Worm (Caenorhabditis elegans): ENCODE measurements around the gene F11G11.5.
A peak's percentile ranks its signal among the peaks of the same experiment; 100 is the strongest.

F11G11.5 gene

ce11 chrII:4856113-4856512 lies 1.6 kb upstream of the F11G11.5 start (continued):
- no peak for TF ChIP-seq aly-2 (tag; optimal IDR thresholded peaks at IDR 0.05)
- TF ChIP-seq pax-3 (tag; optimal IDR thresholded peaks at IDR 0.05): peak; percentile 38
- no peak for TF ChIP-seq nhr-12 (tag; optimal IDR thresholded peaks at IDR 0.05)
- TF ChIP-seq ces-1 (GFP tag; optimal IDR thresholded peaks at IDR 0.05): no peak
- TF ChIP-seq C16A3.4 (tag; optimal IDR thresholded peaks at IDR 0.05): no peak
- no peak for TF ChIP-seq nhr-19 (GFP tag; conservative IDR thresholded peaks at IDR 0.05)
- peak; percentile 26 for TF ChIP-seq sox-4 (tag; optimal IDR thresholded peaks at IDR 0.05)
- no peak for TF ChIP-seq mef-2 (tag; optimal IDR thresholded peaks at IDR 0.05)
- TF ChIP-seq lin-14 (GFP tag; optimal IDR thresholded peaks at IDR 0.05): peak; percentile 52
- peak; percentile 30 for TF ChIP-seq snu-23 (GFP tag; optimal IDR thresholded peaks at IDR 0.05)
- TF ChIP-seq nhr-76 (tag; optimal IDR thresholded peaks at IDR 0.05): no peak
- TF ChIP-seq sup-37 (GFP tag; optimal IDR thresholded peaks at IDR 0.05): no peak
- TF ChIP-seq aha-1 (tag; optimal IDR thresholded peaks at IDR 0.05): no peak
- no peak for TF ChIP-seq hlh-17 (GFP tag; optimal IDR thresholded peaks at IDR 0.05; ENCODE audit: borderline replicate concordance)
- TF ChIP-seq sptf-1 (tag; optimal IDR thresholded peaks at IDR 0.05): no peak
- TF ChIP-seq zag-1 (tag; optimal IDR thresholded peaks at IDR 0.05): no peak
- TF ChIP-seq nhr-11 (tag; optimal IDR thresholded peaks at IDR 0.05): no peak
- no peak for TF ChIP-seq pqm-1 (tag; optimal IDR thresholded peaks at IDR 0.05)
- no peak for TF ChIP-seq efl-3 (GFP tag; optimal IDR thresholded peaks at IDR 0.05)
- no peak for TF ChIP-seq fkh-4 (tag; optimal IDR thresholded peaks at IDR 0.05; ENCODE audit: borderline replicate concordance)
- TF ChIP-seq ceh-63 (GFP tag; optimal IDR thresholded peaks at IDR 0.05): no peak
- no peak for TF ChIP-seq isw-1 (GFP tag; IDR thresholded peaks at IDR 0.05)
- TF ChIP-seq ceh-88 (GFP tag; IDR thresholded peaks at IDR 0.05): no peak
- TF ChIP-seq lsy-2 (tag; optimal IDR thresholded peaks at IDR 0.05): peak in 1 of 2 experiments; percentile 34
- no peak for TF ChIP-seq nhr-237 (tag; optimal IDR thresholded peaks at IDR 0.05)
- no peak for TF ChIP-seq ama-1 (optimal IDR thresholded peaks at IDR 0.05)
- TF ChIP-seq ztf-4 (tag; optimal IDR thresholded peaks at IDR 0.05): no peak
- no peak for TF ChIP-seq pag-3 (tag; optimal IDR thresholded peaks at IDR 0.05; ENCODE audit: borderline replicate concordance, insufficient read depth)
- TF ChIP-seq hpl-2 (GFP tag; optimal IDR thresholded peaks at IDR 0.05): no peak
- TF ChIP-seq unc-98 (GFP tag; IDR thresholded peaks at IDR 0.05): no peak
- no peak for TF ChIP-seq mab-9 (GFP tag; IDR thresholded peaks at IDR 0.05)
- TF ChIP-seq F16B12.6 (tag; optimal IDR thresholded peaks at IDR 0.05): no peak
- TF ChIP-seq unc-62 (GFP tag; optimal IDR thresholded peaks at IDR 0.05): no peak
- no peak for TF ChIP-seq egl-13 (tag; optimal IDR thresholded peaks at IDR 0.05)
- no peak for TF ChIP-seq lin-39 (tag; optimal IDR thresholded peaks at IDR 0.05)
- peak; percentile 1 to 41 (median 7) for TF ChIP-seq dpl-1 (GFP tag; optimal IDR thresholded peaks at IDR 0.05)
- no peak for TF ChIP-seq lin-15B (tag; optimal IDR thresholded peaks at IDR 0.05)
- no peak for TF ChIP-seq ets-5 (GFP tag; IDR thresholded peaks at IDR 0.05)
- TF ChIP-seq irx-1 (tag; optimal IDR thresholded peaks at IDR 0.05): no peak
- TF ChIP-seq lin-13 (GFP tag; optimal IDR thresholded peaks at IDR 0.05): peak; percentile 26
- peak; percentile 45 for TF ChIP-seq fkh-8 (tag; optimal IDR thresholded peaks at IDR 0.05)
- TF ChIP-seq Y116A8C.19 (tag; optimal IDR thresholded peaks at IDR 0.05; ENCODE audit: borderline replicate concordance): no peak
- no peak for TF ChIP-seq nhr-77 (tag; optimal IDR thresholded peaks at IDR 0.05)
- TF ChIP-seq rnt-1 (tag; optimal IDR thresholded peaks at IDR 0.05): no peak
- TF ChIP-seq vab-15 (tag; optimal IDR thresholded peaks at IDR 0.05): no peak
- TF ChIP-seq unc-86 (tag; optimal IDR thresholded peaks at IDR 0.05): no peak
- TF ChIP-seq unc-130 (tag; optimal IDR thresholded peaks at IDR 0.05): no peak
- peak; percentile 88 for TF ChIP-seq nhr-85 (tag)
- TF ChIP-seq hlh-4 (tag; optimal IDR thresholded peaks at IDR 0.05): no peak
- no peak for TF ChIP-seq tbx-2 (tag; optimal IDR thresholded peaks at IDR 0.05)
- TF ChIP-seq nhr-90 (tag; optimal IDR thresholded peaks at IDR 0.05; ENCODE audit: poor library complexity): no peak
- TF ChIP-seq lin-35 (GFP tag; optimal IDR thresholded peaks at IDR 0.05): peak in 1 of 2 experiments; percentile 58
- TF ChIP-seq skn-1 (tag; optimal IDR thresholded peaks at IDR 0.05): peak; percentile 57
- peak; percentile 70 for TF ChIP-seq dsc-1 (tag; optimal IDR thresholded peaks at IDR 0.05)
- peak; percentile 64 for TF ChIP-seq nhr-71 (tag; optimal IDR thresholded peaks at IDR 0.05)
